Worm (Caenorhabditis elegans): ENCODE measurements around the gene R08D7.5.

- TF ChIP-seq ref-1 (GFP tag; conservative IDR thresholded peaks at IDR 0.05), result no peak
- TF ChIP-seq cog-1 (tag; optimal IDR thresholded peaks at IDR 0.05), result no peak
- TF ChIP-seq T22C8.4 (GFP tag; IDR thresholded peaks at IDR 0.05), result no peak
- TF ChIP-seq flt-1 (GFP tag; IDR thresholded peaks at IDR 0.05), result no peak
- TF ChIP-seq med-1 (GFP tag; optimal IDR thresholded peaks at IDR 0.05; ENCODE audit: insufficient read depth), result no peak
- TF ChIP-seq klf-2 (GFP tag; conservative IDR thresholded peaks at IDR 0.05), result no peak
These were observed 23.9 kb downstream of the R08D7.5 start for ce11 chrIII:8997821-8998220.

Measured in whole organism, midembryonic.